Fruit fly (Drosophila melanogaster): ENCODE data around the gene sd.

The sd gene

dm6 chrX:15870777-15871757, 66.9 kb downstream of the sd start:
- TF ChIP-seq CG30403 (GFP tag; optimal IDR thresholded peaks at IDR 0.05) (no peak), CG12299 (tag; optimal IDR thresholded peaks at IDR 0.05) (peak; percentile 63), Camta (GFP tag; optimal IDR thresholded peaks at IDR 0.05) (peak; percentile 41), CG7372 (GFP tag; IDR thresholded peaks at IDR 0.05) (no peak), CG7745 (tag; optimal IDR thresholded peaks at IDR 0.05) (no peak), Dref (GFP tag; IDR thresholded peaks at IDR 0.05) (no peak), sc (optimal IDR thresholded peaks at IDR 0.05) (no peak), sc (GFP tag; optimal IDR thresholded peaks at IDR 0.05) (no peak), Rfx (GFP tag; IDR thresholded peaks at IDR 0.05) (peak; percentile 65; the same call in 1 of the 2 replicates), twi (tag; optimal IDR thresholded peaks at IDR 0.05) (no peak), ab (GFP tag; optimal IDR thresholded peaks at IDR 0.05) (no peak), CG8281 (tag; optimal IDR thresholded peaks at IDR 0.05) (no peak), Nf-YB (GFP tag; optimal IDR thresholded peaks at IDR 0.05) (peak; percentile 46), bowl (GFP tag; IDR thresholded peaks at IDR 0.05) (no peak), gsb-n (tag; optimal IDR thresholded peaks at IDR 0.05) (no peak), CG4730 (GFP tag; IDR thresholded peaks at IDR 0.05) (no peak), pan (optimal IDR thresholded peaks at IDR 0.05) (no peak), pan (GFP tag; optimal IDR thresholded peaks at IDR 0.05 in 1 of 2, IDR thresholded peaks at IDR 0.05 in 1 of 2) (peak in 1 of 2 experiments; percentile 23), CG18476 (GFP tag; optimal IDR thresholded peaks at IDR 0.05) (peak; percentile 64), br (optimal IDR thresholded peaks at IDR 0.05) (no peak), Tbp (GFP tag; optimal IDR thresholded peaks at IDR 0.05) (no peak), Drgx (GFP tag; IDR thresholded peaks at IDR 0.05) (no peak), CG4282 (GFP tag; optimal IDR thresholded peaks at IDR 0.05) (no peak), CG32767 (GFP tag; IDR thresholded peaks at IDR 0.05) (peak; percentile 16; the same call in 1 of the 2 replicates), her (GFP tag; optimal IDR thresholded peaks at IDR 0.05) (peak; percentile 42), CG8089 (GFP tag; optimal IDR thresholded peaks at IDR 0.05) (peak; percentile 53), CG2116 (GFP tag; optimal IDR thresholded peaks at IDR 0.05) (peak; percentile 56), CG13287 (GFP tag; IDR thresholded peaks at IDR 0.05; ENCODE audit: partially characterized antibody) (no peak), klu (GFP tag; IDR thresholded peaks at IDR 0.05) (no peak), CG11247 (GFP tag; IDR thresholded peaks at IDR 0.05) (0 out of 2 replicates have a peak, but pooled peaks have one; percentile 28), knrl (GFP tag; IDR thresholded peaks at IDR 0.05; ENCODE audit: partially characterized antibody) (no peak), CG12071 (GFP tag; optimal IDR thresholded peaks at IDR 0.05) (no peak), btn (GFP tag; optimal IDR thresholded peaks at IDR 0.05) (no peak), sug (tag; optimal IDR thresholded peaks at IDR 0.05) (no peak), emc (GFP tag; optimal IDR thresholded peaks at IDR 0.05) (no peak), CG4707 (GFP tag; optimal IDR thresholded peaks at IDR 0.05) (peak; percentile 72), chinmo (GFP tag; IDR thresholded peaks at IDR 0.05; ENCODE audit: partially characterized antibody) (no peak), CG14710 (tag; optimal IDR thresholded peaks at IDR 0.05) (peak; percentile 28), CG12219 (GFP tag; optimal IDR thresholded peaks at IDR 0.05) (peak; percentile 68), jumu (GFP tag; optimal IDR thresholded peaks at IDR 0.05) (no peak), aop (GFP tag; IDR thresholded peaks at IDR 0.05) (no peak), CG7786 (GFP tag; optimal IDR thresholded peaks at IDR 0.05) (peak; percentile 13), cad (GFP tag; optimal IDR thresholded peaks at IDR 0.05) (no peak), Neu2 (GFP tag; optimal IDR thresholded peaks at IDR 0.05; ENCODE audit: borderline replicate concordance) (no peak), CG4424 (GFP tag; optimal IDR thresholded peaks at IDR 0.05) (no peak), oc (tag; optimal IDR thresholded peaks at IDR 0.05) (no peak), CG3838 (GFP tag; optimal IDR thresholded peaks at IDR 0.05) (peak; percentile 34), ranshi (GFP tag; IDR thresholded peaks at IDR 0.05) (peak; percentile 29; the same call in 1 of the 2 replicates), CG17328 (GFP tag; IDR thresholded peaks at IDR 0.05) (no peak), gsb (GFP tag; IDR thresholded peaks at IDR 0.05) (no peak)
